Worm (Caenorhabditis elegans) whole organism, early embryonic: Measurements from ENCODE around the gene ZC196.3.

Source experiments
- ama-1 ChIP-seq: fragments of 150-350 bp; optimal IDR thresholded peaks from 2 replicates; lab custom pipeline; 2014
- ceh-13 ChIP-seq: fragments of 200-800 bp; sonication (Bioruptor generic); optimal IDR thresholded peaks from 2 replicates; lab custom pipeline; 2018; ENCODE audit warnings: mild to moderate bottlenecking, missing genetic modification characterization, missing compliant biosample characterization
- ceh-36 ChIP-seq: sonication (generic microtip); optimal IDR thresholded peaks from 2 replicates; lab custom pipeline; 2016; ENCODE audit warnings: missing genetic modification characterization, inconsistent platforms, missing compliant biosample characterization
- ets-7 ChIP-seq: sonication (generic microtip); optimal IDR thresholded peaks from 2 replicates; lab custom pipeline; 2016; ENCODE audit warnings: missing genotype, missing genetic modification characterization, missing compliant biosample characterization
- flt-1 ChIP-seq: fragments of 200-800 bp; sonication (Bioruptor generic); IDR thresholded peaks from 2 replicates; pipeline ENCODE4 v1.3.6; 2022; ENCODE audit warnings: missing genetic modification characterization, missing compliant biosample characterization
- hmbx-1 ChIP-seq: sonication (generic microtip); optimal IDR thresholded peaks from 2 replicates; lab custom pipeline; 2016; ENCODE audit warnings: mild to moderate bottlenecking, missing genetic modification characterization, missing compliant biosample characterization
- hnd-1 ChIP-seq: sonication (generic microtip); optimal IDR thresholded peaks from 2 replicates; lab custom pipeline; 2016; ENCODE audit warnings: missing genetic modification characterization, missing compliant biosample characterization
- scrt-1 ChIP-seq: fragments of 200-800 bp; sonication (Bioruptor generic); IDR thresholded peaks from 2 replicates; pipeline ENCODE4 v1.3.6; 2022; ENCODE audit warnings: missing genetic modification characterization, missing compliant biosample characterization
- sea-1 ChIP-seq: fragments of 200-800 bp; sonication (Bioruptor generic); conservative IDR thresholded peaks from 2 replicates; pipeline ENCODE4 v1.3.6; 2022; ENCODE audit warnings: missing genetic modification characterization, missing compliant biosample characterization
- tbx-11 ChIP-seq: fragments of 200-800 bp; sonication (Bioruptor generic); IDR thresholded peaks from 2 replicates; pipeline ENCODE4 v1.3.6; 2022; ENCODE audit warnings: missing genetic modification characterization, missing compliant biosample characterization
- tbx-37 ChIP-seq: fragments of 200-800 bp; sonication (Bioruptor generic); conservative IDR thresholded peaks from 2 replicates; pipeline ENCODE4 v1.3.6; 2022; ENCODE audit warnings: missing genetic modification reagents, missing genetic modification characterization, missing compliant biosample characterization
- tra-4 ChIP-seq: sonication (generic microtip); optimal IDR thresholded peaks from 2 replicates; lab custom pipeline; 2017; ENCODE audit warnings: missing genetic modification characterization, missing compliant biosample characterization

DNA sequence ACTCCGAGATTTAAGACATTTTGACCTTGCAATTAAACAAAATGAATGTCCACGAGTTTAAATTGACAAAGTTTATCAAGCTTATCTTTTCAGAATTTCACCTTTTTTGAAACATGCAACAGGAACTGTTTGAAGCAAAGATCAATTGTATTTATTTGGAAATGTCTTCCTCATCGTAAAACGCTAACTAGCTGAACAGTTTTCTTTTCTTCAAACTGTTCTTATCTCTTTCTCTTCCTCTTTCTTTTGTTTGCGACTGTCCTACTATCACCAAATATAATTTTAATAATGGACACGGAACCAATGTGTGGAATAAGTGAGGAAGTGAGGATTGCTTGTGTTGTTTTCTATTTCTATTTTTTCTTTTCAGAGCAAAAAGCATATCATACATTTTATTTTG lies 3.5 kb upstream of the ZC196.3 start, which contains the start of gene ZC196.4:
- TF ChIP-seq ceh-13 (GFP tag; lab: Kevin White, UChicago) (no peak), sea-1 (GFP tag; lab: Robert Waterston, UW) (no peak), hnd-1 (no peak), ama-1 (lab: Kevin White, UChicago) (no peak), tbx-37 (GFP tag; lab: Robert Waterston, UW) (no peak), flt-1 (GFP tag; lab: Robert Waterston, UW) (no peak), tbx-11 (no peak), scrt-1 (GFP tag; lab: Robert Waterston, UW) (no peak), ceh-36 (no peak), ets-7 (tag; lab: Kevin White, UChicago) (no peak), hmbx-1 (no peak), tra-4 (tag; lab: Kevin White, UChicago) (no peak)
